Worm (Caenorhabditis elegans) whole organism, early embryonic: ENCODE results near the gene Y62F5A.10.

Experiments used
- B0310.2 ChIP-seq: sonication (generic microtip); optimal IDR thresholded peaks from 2 replicates; lab custom pipeline; 2016; ENCODE audit warnings: mild to moderate bottlenecking, missing genetic modification characterization, missing compliant biosample characterization
- hmg-4 ChIP-seq: fragments of 200-800 bp; sonication (Bioruptor generic); optimal IDR thresholded peaks from 2 replicates; lab custom pipeline; 2018; ENCODE audit warnings: mild to moderate bottlenecking, missing genetic modification characterization, missing compliant biosample characterization

- TF ChIP-seq B0310.2 (tag; lab: Kevin White, UChicago), result no peak
- TF ChIP-seq hmg-4 (GFP tag; lab: Kevin White, UChicago), result no peak
These were observed 47.9 kb downstream of the Y62F5A.10 start, which contains the start of the genes F54D5.23 and F54D5.4 for ce11 chrII:11569213-11569868.
